Fruit fly (Drosophila melanogaster): Measurements from ENCODE around the gene Hsp27.

- TF ChIP-seq CG8478 (optimal IDR thresholded peaks at IDR 0.05) (no peak), CTCF (optimal IDR thresholded peaks at IDR 0.05) (no peak)
These were observed 48.2 kb downstream of the Hsp27 start for dm6 chr3L:9431848-9432623.

Measured in S2 (cell line).